Comparison of ENCODE assay signal across 2 fruit fly cellular contexts in the genomic region with DNA sequence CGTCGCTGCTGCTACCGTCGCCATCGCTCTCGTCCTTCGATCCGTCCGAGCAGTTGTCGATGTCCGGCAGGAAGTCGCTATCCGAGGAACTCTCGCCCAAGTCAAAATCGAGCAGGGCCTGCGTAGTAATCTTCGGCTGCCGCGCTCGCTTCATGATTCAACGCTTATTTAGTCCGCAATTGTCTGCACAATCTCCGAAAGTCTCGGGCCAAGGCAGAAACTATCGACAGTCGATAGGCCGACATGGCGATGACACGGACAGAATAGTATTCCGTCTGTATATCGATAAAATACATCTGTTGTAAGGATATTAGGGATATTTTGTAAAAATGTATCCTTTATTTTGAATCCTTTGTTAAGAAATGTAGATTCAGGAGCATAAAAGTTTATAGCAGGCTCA.
TF ChIP-seq lines count a peak whose summit lies in the region.

A gene (minus strand): TSS at position 241 of the 400 bp plus-strand sequence.

- TF ChIP-seq CTCF in whole organism, embryonic (GFP tag; optimal IDR thresholded peaks at IDR 0.05; lab: Kevin White, UChicago) = no peak

TF ChIP-seq in whole organism, embryonic, 481 proteins besides CTCF, POLR2A, EP300 and RAD21 (continues in another document):
- no peak for TF ChIP-seq CG6272 (GFP tag; IDR thresholded peaks at IDR 0.05; lab: Robert Waterston, UW)
- no peak for TF ChIP-seq pum (GFP tag; optimal IDR thresholded peaks at IDR 0.05; lab: Kevin White, UChicago)
- TF ChIP-seq YL-1 (GFP tag; optimal IDR thresholded peaks at IDR 0.05; lab: Kevin White, UChicago) = peak; percentile 22
- TF ChIP-seq bab2 (GFP tag; optimal IDR thresholded peaks at IDR 0.05; lab: Kevin White, UChicago) = no peak
- peak; percentile 13 for TF ChIP-seq CG14710 (tag; optimal IDR thresholded peaks at IDR 0.05; lab: Kevin White, UChicago)
- no peak for TF ChIP-seq trh (GFP tag; optimal IDR thresholded peaks at IDR 0.05; lab: Kevin White, UChicago)
- no peak for TF ChIP-seq CG6689 (GFP tag; IDR thresholded peaks at IDR 0.05; lab: Robert Waterston, UW)
- TF ChIP-seq CkIIα-i1 (GFP tag; IDR thresholded peaks at IDR 0.05; lab: Robert Waterston, UW) = no peak
- TF ChIP-seq Dad (GFP tag; optimal IDR thresholded peaks at IDR 0.05; lab: Kevin White, UChicago) = no peak
- TF ChIP-seq Oli (tag; optimal IDR thresholded peaks at IDR 0.05; lab: Kevin White, UChicago) = no peak
- no peak for TF ChIP-seq CG4820 (GFP tag; optimal IDR thresholded peaks at IDR 0.05; lab: Kevin White, UChicago)
- no peak for TF ChIP-seq fru (optimal IDR thresholded peaks at IDR 0.05; lab: Kevin White, UChicago)
- no peak for TF ChIP-seq Sin3A (optimal IDR thresholded peaks at IDR 0.05; lab: Kevin White, UChicago)
- peak; percentile 75 for TF ChIP-seq zen2 (GFP tag; IDR thresholded peaks at IDR 0.05; lab: Robert Waterston, UW; ENCODE audit: partially characterized antibody)
- TF ChIP-seq croc (GFP tag; conservative IDR thresholded peaks at IDR 0.05; lab: Robert Waterston, UW) = no peak
- TF ChIP-seq CG1603 (tag; optimal IDR thresholded peaks at IDR 0.05; lab: Kevin White, UChicago) = peak; percentile 32
- TF ChIP-seq CG12071 (GFP tag; optimal IDR thresholded peaks at IDR 0.05; lab: Kevin White, UChicago) = no peak
- TF ChIP-seq Doc3 (GFP tag; IDR thresholded peaks at IDR 0.05; lab: Robert Waterston, UW; ENCODE audit: partially characterized antibody) = peak; percentile 67
- no peak for TF ChIP-seq CG13296 (GFP tag; optimal IDR thresholded peaks at IDR 0.05; lab: Kevin White, UChicago)
- peak; percentile 39 for TF ChIP-seq pzg (GFP tag; optimal IDR thresholded peaks at IDR 0.05; lab: Kevin White, UChicago)
- TF ChIP-seq CG11695 (GFP tag; IDR thresholded peaks at IDR 0.05; lab: Robert Waterston, UW) = no peak
- no peak for TF ChIP-seq CG17912 (GFP tag; optimal IDR thresholded peaks at IDR 0.05; lab: Kevin White, UChicago)
- TF ChIP-seq gsb (GFP tag; IDR thresholded peaks at IDR 0.05; lab: Robert Waterston, UW) = no peak
- TF ChIP-seq CG10321 (GFP tag; IDR thresholded peaks at IDR 0.05; lab: Robert Waterston, UW) = no peak
- TF ChIP-seq tap (tag; optimal IDR thresholded peaks at IDR 0.05; lab: Kevin White, UChicago) = no peak
- no peak for TF ChIP-seq kay (GFP tag; optimal IDR thresholded peaks at IDR 0.05; lab: Kevin White, UChicago)
- 0 out of 3 replicates have a peak, but pooled peaks have one; percentile 63 for TF ChIP-seq hb (GFP tag; IDR thresholded peaks at IDR 0.05; lab: Robert Waterston, UW; ENCODE audit: partially characterized antibody)
- no peak for TF ChIP-seq dimm (GFP tag; IDR thresholded peaks at IDR 0.05; lab: Robert Waterston, UW)
- no peak for TF ChIP-seq h (optimal IDR thresholded peaks at IDR 0.05; lab: Kevin White, UChicago)
- no peak for TF ChIP-seq CG7271 (tag; optimal IDR thresholded peaks at IDR 0.05; lab: Kevin White, UChicago)
- TF ChIP-seq crp (GFP tag; optimal IDR thresholded peaks at IDR 0.05; lab: Kevin White, UChicago) = peak in 1 of 2 experiments; percentile 43
- TF ChIP-seq NC2β (GFP tag; optimal IDR thresholded peaks at IDR 0.05; lab: Kevin White, UChicago) = no peak
- no peak for TF ChIP-seq Ssrp (tag; optimal IDR thresholded peaks at IDR 0.05; lab: Kevin White, UChicago)
- TF ChIP-seq eve (GFP tag; optimal IDR thresholded peaks at IDR 0.05; lab: Kevin White, UChicago) = no peak
- no peak for TF ChIP-seq CG10979 (tag; optimal IDR thresholded peaks at IDR 0.05; lab: Kevin White, UChicago)
- no peak for TF ChIP-seq vvl (GFP tag; IDR thresholded peaks at IDR 0.05; lab: Robert Waterston, UW)
- TF ChIP-seq Nf-YB (GFP tag; optimal IDR thresholded peaks at IDR 0.05; lab: Kevin White, UChicago) = no peak
- TF ChIP-seq CG11560 (tag; IDR thresholded peaks at IDR 0.05; lab: Robert Waterston, UW) = no peak; the same call in 2 of the 3 replicates
- peak; percentile 86 for TF ChIP-seq HLH4C (GFP tag; IDR thresholded peaks at IDR 0.05; lab: Robert Waterston, UW; ENCODE audit: partially characterized antibody)
- TF ChIP-seq wdn (GFP tag; IDR thresholded peaks at IDR 0.05; lab: Robert Waterston, UW) = no peak
- peak; percentile 43; the same call in 1 of the 2 replicates for TF ChIP-seq CG2129 (GFP tag; IDR thresholded peaks at IDR 0.05; lab: Robert Waterston, UW; ENCODE audit: partially characterized antibody)
- peak; percentile 72 for TF ChIP-seq amos (GFP tag; IDR thresholded peaks at IDR 0.05; lab: Robert Waterston, UW; ENCODE audit: partially characterized antibody)
- peak; percentile 86 for TF ChIP-seq CG2116 (GFP tag; optimal IDR thresholded peaks at IDR 0.05; lab: Kevin White, UChicago)

TF ChIP-seq in whole organism, prepupa, 60 proteins besides CTCF, POLR2A, EP300 and RAD21:
- TF ChIP-seq esn (GFP tag; optimal IDR thresholded peaks at IDR 0.05; lab: Kevin White, UChicago) (no peak), CG1621 (tag; optimal IDR thresholded peaks at IDR 0.05; lab: Kevin White, UChicago) (peak; percentile 21)
